Fruit fly (Drosophila melanogaster): ENCODE data around the gene rump.

DNA sequence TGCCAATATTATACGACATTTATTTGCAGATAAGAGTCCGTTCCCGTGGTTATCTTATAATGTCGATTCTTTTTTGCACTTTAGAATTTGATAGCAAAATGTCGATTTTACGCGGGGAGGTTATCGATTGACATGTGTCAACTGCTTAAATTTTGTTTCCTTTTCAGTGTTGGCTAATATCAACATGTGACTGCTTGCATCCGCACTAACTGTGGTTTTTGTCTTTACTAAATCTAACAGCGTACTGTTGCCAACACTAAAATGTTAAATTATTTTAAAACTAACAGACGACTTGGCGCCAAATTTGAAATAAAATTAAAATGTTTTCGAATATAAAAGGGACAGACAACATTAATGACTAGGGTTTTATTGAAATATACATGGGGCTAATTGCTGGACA is 13.4 kb downstream of the rump start:
- TF ChIP-seq CTCF (optimal IDR thresholded peaks at IDR 0.05) = peak; percentile 43 to 59
- no peak for TF ChIP-seq CG8478 (optimal IDR thresholded peaks at IDR 0.05)

Measured in S2 (cell line).